Fruit fly (Drosophila melanogaster): ENCODE measurements around the gene Vm34Ca.

dm6 chr2L:13430919-13431502 is 19.6 kb upstream of the Vm34Ca start:
- TF ChIP-seq CG7101 (tag; optimal IDR thresholded peaks at IDR 0.05), result no peak
- no peak for TF ChIP-seq bab1 (GFP tag; optimal IDR thresholded peaks at IDR 0.05)
- no peak for TF ChIP-seq Crg-1 (GFP tag; optimal IDR thresholded peaks at IDR 0.05)
- no peak for TF ChIP-seq CG33017 (tag; optimal IDR thresholded peaks at IDR 0.05)
- no peak for TF ChIP-seq cic (GFP tag; optimal IDR thresholded peaks at IDR 0.05)
- TF ChIP-seq cnc (optimal IDR thresholded peaks at IDR 0.05), result no peak
- no peak for TF ChIP-seq kay (GFP tag; ENCODE audit: borderline replicate concordance)
- TF ChIP-seq CG14711 (tag; optimal IDR thresholded peaks at IDR 0.05), result no peak
- no peak for TF ChIP-seq pad (GFP tag; optimal IDR thresholded peaks at IDR 0.05)
- no peak for TF ChIP-seq Hr96 (GFP tag; optimal IDR thresholded peaks at IDR 0.05)
- TF ChIP-seq tj (GFP tag; optimal IDR thresholded peaks at IDR 0.05), result no peak
- TF ChIP-seq ovo (GFP tag; optimal IDR thresholded peaks at IDR 0.05), result no peak
- TF ChIP-seq toe (GFP tag; optimal IDR thresholded peaks at IDR 0.05), result no peak
- no peak for TF ChIP-seq CG1620 (GFP tag; optimal IDR thresholded peaks at IDR 0.05)
